Fruit fly (Drosophila melanogaster) whole organism, wandering third instar larva: Measurements from ENCODE around the gene CG10194.

Experiments used
- Abd-B ChIP-seq: fragments of >200 bp; optimal IDR thresholded peaks from 2 replicates; lab custom pipeline; 2017; ENCODE audit warnings: missing biosample characterization, missing genetic modification characterization
- CG32264 ChIP-seq: fragments of 200-800 bp; sonication (Bioruptor generic); optimal IDR thresholded peaks from 2 replicates; lab custom pipeline; 2016; ENCODE audit warnings: missing biosample characterization, missing genetic modification characterization
- CG9705 ChIP-seq: fragments of 200-800 bp; sonication (Bioruptor generic); optimal IDR thresholded peaks from 2 replicates; lab custom pipeline; 2018; ENCODE audit warnings: missing biosample characterization, mild to moderate bottlenecking, missing genetic modification characterization
- CrebA ChIP-seq: fragments of 200-800 bp; sonication (Bioruptor generic); optimal IDR thresholded peaks from 2 replicates; lab custom pipeline; 2016; ENCODE audit warnings: missing biosample characterization, mild to moderate bottlenecking, missing genetic modification characterization, borderline replicate concordance
- Dfd ChIP-seq: fragments of >200 bp; optimal IDR thresholded peaks from 2 replicates; lab custom pipeline; 2017; ENCODE audit warnings: missing biosample characterization, missing genetic modification characterization
- Dif ChIP-seq: fragments of 200-275, 200-300 bp; sonication (Bioruptor generic); optimal IDR thresholded peaks from 2 replicates; lab custom pipeline; 2018; ENCODE audit warnings: missing biosample characterization, missing genetic modification characterization; ENCODE audit not compliant: partially characterized antibody
- GATAd ChIP-seq: sonication (Bioruptor generic); optimal IDR thresholded peaks from 2 replicates; lab custom pipeline; 2016; ENCODE audit warnings: missing biosample characterization, missing genetic modification characterization
- HLH106 ChIP-seq: fragments of 200-800 bp; optimal IDR thresholded peaks from 3 replicates; lab custom pipeline; 2019; ENCODE audit warnings: missing biosample characterization, mild to moderate bottlenecking, missing genetic modification characterization, moderate library complexity
- Hnf4 ChIP-seq: fragments of 200-800 bp; sonication (Bioruptor generic); optimal IDR thresholded peaks from 2 replicates; lab custom pipeline; 2016; ENCODE audit warnings: missing biosample characterization, mild to moderate bottlenecking, missing genetic modification characterization
- Hr78 ChIP-seq: fragments of >200 bp; optimal IDR thresholded peaks from 2 replicates; lab custom pipeline; 2017; ENCODE audit warnings: missing biosample characterization, missing genetic modification characterization
- Hr83 ChIP-seq: fragments of 200-300 bp; sonication (Bioruptor generic); optimal IDR thresholded peaks from 2 replicates; lab custom pipeline; 2016; ENCODE audit warnings: missing biosample characterization, mild to moderate bottlenecking, missing genetic modification characterization, moderate library complexity; ENCODE audit not compliant: poor library complexity, severe bottlenecking
- Jra ChIP-seq: sonication (Bioruptor generic); optimal IDR thresholded peaks from 2 replicates; lab custom pipeline; 2016; ENCODE audit warnings: missing biosample characterization, missing genetic modification characterization
- Mio ChIP-seq: sonication (Bioruptor generic); optimal IDR thresholded peaks from 2 replicates; lab custom pipeline; 2016; ENCODE audit warnings: missing biosample characterization, missing genetic modification characterization
- Myc ChIP-seq: fragments of >200 bp; optimal IDR thresholded peaks from 2 replicates; lab custom pipeline; 2017
- N ChIP-seq: fragments of >200 bp; optimal IDR thresholded peaks from 2 replicates; lab custom pipeline; 2018; ENCODE audit warnings: missing biosample characterization, missing external identifiers, missing genetic modification characterization
- OdsH ChIP-seq: fragments of 200-800 bp; sonication (Bioruptor generic); optimal IDR thresholded peaks from 2 replicates; lab custom pipeline; 2016; ENCODE audit warnings: missing biosample characterization, mild to moderate bottlenecking, missing genetic modification characterization
- Rel ChIP-seq, 2 experiments: fragments of 200-800 bp; sonication (Bioruptor generic) in 1 of 2; optimal IDR thresholded peaks; 2 replicates in 1 of 2; 3 replicates in 1 of 2; lab custom pipeline; 2016 to 2019; ENCODE audit warnings: mild to moderate bottlenecking in 2 of 2, missing biosample characterization in 2 of 2, missing genetic modification characterization in 2 of 2, moderate library complexity in 1 of 2
- Sp1 ChIP-seq: fragments of 200-800 bp; sonication (Bioruptor generic); optimal IDR thresholded peaks from 3 replicates; lab custom pipeline; 2019; ENCODE audit warnings: missing biosample characterization, mild to moderate bottlenecking, missing genetic modification characterization, moderate library complexity
- Vsx2 ChIP-seq: fragments of 200-300, 225-300 bp; sonication (Bioruptor generic); optimal IDR thresholded peaks from 2 replicates; lab custom pipeline; 2018; ENCODE audit warnings: missing biosample characterization, missing genetic modification characterization; ENCODE audit not compliant: partially characterized antibody
- br ChIP-seq: fragments of 200-800 bp; sonication (Bioruptor generic); optimal IDR thresholded peaks from 2 replicates; lab custom pipeline; 2016; ENCODE audit warnings: missing biosample characterization, missing genetic modification characterization
- brk ChIP-seq: fragments of 200-800 bp; sonication (Bioruptor generic); optimal IDR thresholded peaks from 2 replicates; lab custom pipeline; 2016; ENCODE audit warnings: missing biosample characterization, mild to moderate bottlenecking, missing genetic modification characterization
- dmrt93B ChIP-seq: fragments of 200-800 bp; sonication (Bioruptor generic); optimal IDR thresholded peaks from 2 replicates; lab custom pipeline; 2018; ENCODE audit warnings: missing biosample characterization, mild to moderate bottlenecking, missing genetic modification characterization
- dsf ChIP-seq: sonication (Bioruptor generic); optimal IDR thresholded peaks from 2 replicates; lab custom pipeline; 2016; ENCODE audit warnings: missing biosample characterization, missing genetic modification characterization, borderline replicate concordance
- ey ChIP-seq: fragments of 200-800 bp; sonication (Bioruptor generic); optimal IDR thresholded peaks from 2 replicates; lab custom pipeline; 2016; ENCODE audit warnings: missing biosample characterization, missing genetic modification characterization
- foxo ChIP-seq, 2 experiments: fragments of 200-800 bp; sonication (Bioruptor generic); optimal IDR thresholded peaks; 2 replicates in 1 of 2; 3 replicates in 1 of 2; lab custom pipeline; 2016 to 2017; ENCODE audit warnings: missing biosample characterization in 2 of 2, missing genetic modification characterization in 2 of 2
- fru ChIP-seq: fragments of 200-800 bp; sonication (Bioruptor generic); optimal IDR thresholded peaks from 3 replicates; lab custom pipeline; 2016; ENCODE audit warnings: missing biosample characterization, mild to moderate bottlenecking, missing genetic modification characterization
- h ChIP-seq: fragments of 200-800 bp; sonication (Bioruptor generic); optimal IDR thresholded peaks from 3 replicates; lab custom pipeline; 2016; ENCODE audit warnings: missing biosample characterization, mild to moderate bottlenecking, missing genetic modification characterization
- jim ChIP-seq: fragments of 175-275, 200-325 bp; sonication (Bioruptor generic); optimal IDR thresholded peaks from 2 replicates; lab custom pipeline; 2016; ENCODE audit warnings: missing biosample characterization, mild to moderate bottlenecking, missing genetic modification characterization
- pan ChIP-seq: fragments of >200 bp; optimal IDR thresholded peaks from 2 replicates; lab custom pipeline; 2017
- psq ChIP-seq: fragments of 200-800 bp; sonication (Bioruptor generic); optimal IDR thresholded peaks from 3 replicates; lab custom pipeline; 2017; ENCODE audit warnings: missing biosample characterization, mild to moderate bottlenecking, missing genetic modification characterization, moderate library complexity
- rgr ChIP-seq: fragments of 200-800 bp; sonication (Bioruptor generic); optimal IDR thresholded peaks from 3 replicates; lab custom pipeline; 2016; ENCODE audit warnings: missing biosample characterization, mild to moderate bottlenecking, missing genetic modification characterization
- sage ChIP-seq: fragments of 200-800 bp; sonication (Bioruptor generic); optimal IDR thresholded peaks from 2 replicates; lab custom pipeline; 2016; ENCODE audit warnings: missing biosample characterization, mild to moderate bottlenecking, missing genetic modification characterization
- sv ChIP-seq: fragments of 200-800 bp; sonication (Bioruptor generic); optimal IDR thresholded peaks from 3 replicates; lab custom pipeline; 2016; ENCODE audit warnings: missing biosample characterization, missing genetic modification characterization
- tai ChIP-seq: sonication (Bioruptor generic); optimal IDR thresholded peaks from 2 replicates; lab custom pipeline; 2016; ENCODE audit warnings: missing biosample characterization, missing genetic modification characterization
- usp ChIP-seq: fragments of >200 bp; optimal IDR thresholded peaks from 2 replicates; lab custom pipeline; 2017; ENCODE audit warnings: missing biosample characterization, missing genetic modification characterization
- woc ChIP-seq: sonication (Bioruptor generic); optimal IDR thresholded peaks from 2 replicates; lab custom pipeline; 2016; ENCODE audit warnings: missing biosample characterization, mild to moderate bottlenecking, missing genetic modification characterization

The CG10194 gene

DNA sequence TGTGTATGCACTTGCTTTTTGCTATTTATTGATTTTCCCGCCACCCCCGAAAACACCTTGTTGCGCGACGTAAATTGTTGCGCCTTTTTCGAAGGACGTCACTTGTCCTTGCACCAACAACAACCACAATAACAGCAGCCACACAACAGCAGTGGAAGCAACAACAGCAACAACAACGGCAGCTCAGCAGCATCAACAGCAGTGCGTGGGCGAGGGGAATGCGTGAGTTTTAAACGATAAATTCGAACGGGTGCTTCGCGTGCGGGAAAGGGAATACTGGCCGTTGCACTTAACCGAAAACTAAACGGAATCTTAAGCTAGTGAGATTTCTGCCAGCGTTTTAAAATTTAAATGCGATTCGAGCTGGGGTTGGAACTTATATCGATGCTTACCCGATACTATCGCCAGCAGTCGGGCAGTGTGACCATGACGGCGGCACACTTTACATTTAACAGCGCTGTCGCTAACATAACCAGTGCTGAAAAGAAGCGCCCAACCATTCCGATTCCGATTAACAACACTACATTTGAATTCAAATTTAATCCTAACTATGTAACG lies 18.5 kb upstream of the CG10194 start, which contains the start of gene cyst:
Gene cyst (minus strand): TSS at position 404 of the 558 bp plus-strand sequence.
- TF ChIP-seq foxo (GFP tag; optimal IDR thresholded peaks at IDR 0.05; lab: Kevin White, UChicago) (peak in 1 of 2 experiments; percentile 66), br (GFP tag; lab: Kevin White, UChicago) (peak; percentile 42), Hr78 (GFP tag; lab: Kevin White, UChicago) (no peak), CG9705 (GFP tag; lab: Kevin White, UChicago) (peak; percentile 30), dmrt93B (no peak), CG32264 (peak; percentile 13), fru (GFP tag; lab: Kevin White, UChicago) (peak; percentile 52), Abd-B (GFP tag; lab: Kevin White, UChicago) (no peak), Myc (lab: Kevin White, UChicago) (peak; percentile 19), jim (GFP tag; lab: Kevin White, UChicago) (no peak), h (GFP tag; lab: Kevin White, UChicago) (peak; percentile 73), Hr83 (GFP tag; lab: Kevin White, UChicago) (peak; percentile 92), sv (GFP tag; lab: Kevin White, UChicago) (peak; percentile 16), woc (no peak), rgr (peak; percentile 57), Vsx2 (GFP tag; lab: Kevin White, UChicago) (no peak), GATAd (no peak), Sp1 (no peak), ey (GFP tag; lab: Kevin White, UChicago) (peak; percentile 42), tai (GFP tag; lab: Kevin White, UChicago) (no peak), OdsH (GFP tag; lab: Kevin White, UChicago) (peak; percentile 43)

- TF ChIP-seq dsf (GFP tag; lab: Kevin White, UChicago): no peak
- no peak for TF ChIP-seq br (GFP tag; lab: Kevin White, UChicago)
- TF ChIP-seq Rel (GFP tag; optimal IDR thresholded peaks at IDR 0.05; lab: Kevin White, UChicago): no peak
- peak; percentile 89 for TF ChIP-seq Rel (tag; optimal IDR thresholded peaks at IDR 0.05; lab: Kevin White, UChicago)
- no peak for TF ChIP-seq tai (GFP tag; lab: Kevin White, UChicago)
- no peak for TF ChIP-seq h (GFP tag; lab: Kevin White, UChicago)
- no peak for TF ChIP-seq woc
- TF ChIP-seq fru (GFP tag; lab: Kevin White, UChicago): no peak
Measured at dm6 chr2L:19506323-19506722, 16.4 kb upstream of the CG10194 start.

DNA sequence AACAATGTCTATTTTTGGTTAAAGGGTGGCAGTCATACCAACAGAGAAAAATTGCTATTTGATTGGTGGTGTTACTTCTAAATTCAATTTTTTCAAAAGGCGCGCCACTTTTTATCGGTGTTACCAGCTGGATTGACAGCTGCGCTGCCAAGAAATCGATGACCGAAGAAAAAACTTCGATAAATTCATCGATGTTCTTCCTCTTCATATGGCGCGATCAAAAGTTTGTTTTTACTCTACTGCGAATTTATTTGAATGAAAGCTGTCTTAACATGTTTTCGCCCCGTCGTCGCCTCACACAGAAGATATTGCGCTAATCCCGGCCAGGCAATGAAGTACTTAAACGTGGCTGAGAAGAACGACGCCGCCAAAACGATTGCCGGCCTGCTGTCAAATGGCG lies 8.1 kb upstream of the CG10194 start, which contains the start of gene Top3alpha:
Gene Top3alpha (plus strand): TSS at position 186 of the 400 bp plus-strand sequence.
- TF ChIP-seq Rel (GFP tag; optimal IDR thresholded peaks at IDR 0.05; lab: Kevin White, UChicago) (no peak), Rel (tag; optimal IDR thresholded peaks at IDR 0.05; lab: Kevin White, UChicago) (peak; percentile 33), jim (GFP tag; lab: Kevin White, UChicago) (no peak), sage (GFP tag; lab: Kevin White, UChicago) (no peak)

DNA sequence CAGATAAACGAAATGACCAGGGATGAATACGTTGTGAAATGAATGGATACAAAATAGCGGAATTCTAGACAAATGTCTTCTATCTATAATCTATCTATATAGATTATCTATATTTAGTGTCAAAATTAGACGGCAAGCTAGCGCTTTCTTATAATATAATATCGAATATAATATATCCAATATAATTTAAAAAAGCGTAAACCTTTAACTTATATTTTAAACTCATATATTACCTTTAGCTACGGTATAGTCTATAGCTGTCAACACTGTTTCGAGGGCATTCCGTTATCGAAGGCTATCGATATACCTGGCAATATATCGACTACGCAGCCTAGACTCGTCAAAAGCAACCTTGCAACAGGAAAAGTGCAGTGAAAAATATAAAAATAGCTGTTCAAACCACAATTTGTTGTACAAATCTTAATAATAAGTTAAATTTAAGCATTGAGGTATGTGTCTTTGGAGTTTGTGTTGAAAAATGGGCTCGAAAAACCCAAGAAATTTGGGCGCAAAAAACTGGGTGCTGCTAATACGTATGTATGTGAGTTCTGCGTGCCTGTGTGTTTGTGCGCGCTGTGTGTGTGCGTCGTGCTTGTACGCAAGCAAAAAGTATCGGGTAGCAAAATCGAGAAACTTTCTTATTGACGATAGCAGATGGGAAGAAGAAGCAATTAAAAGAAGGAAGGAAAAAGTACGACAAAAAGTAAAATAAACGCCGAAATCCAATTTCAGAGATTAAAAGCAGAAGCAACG lies 3.2 kb upstream of the CG10194 start, which contains the start of the genes swm and Ctu2:
Gene swm (plus strand): TSS at position 318 of the 753 bp plus-strand sequence.
Gene Ctu2 (minus strand): TSS at position 320 of the 753 bp plus-strand sequence.
- TF ChIP-seq OdsH (GFP tag; lab: Kevin White, UChicago): peak; percentile 35
- no peak for TF ChIP-seq jim (GFP tag; lab: Kevin White, UChicago)
- TF ChIP-seq Hr78 (GFP tag; lab: Kevin White, UChicago): no peak
- TF ChIP-seq Sp1: peak; percentile 60
- no peak for TF ChIP-seq Vsx2 (GFP tag; lab: Kevin White, UChicago)
- no peak for TF ChIP-seq Dfd
- TF ChIP-seq Rel (GFP tag; optimal IDR thresholded peaks at IDR 0.05; lab: Kevin White, UChicago): no peak
- peak; percentile 46 for TF ChIP-seq Rel (tag; optimal IDR thresholded peaks at IDR 0.05; lab: Kevin White, UChicago)
- no peak for TF ChIP-seq Dif (GFP tag; lab: Kevin White, UChicago)
- no peak for TF ChIP-seq foxo (GFP tag; optimal IDR thresholded peaks at IDR 0.05; lab: Kevin White, UChicago)
- TF ChIP-seq Myc (lab: Kevin White, UChicago): peak; percentile 89
- TF ChIP-seq dmrt93B: no peak
- TF ChIP-seq CrebA: no peak
- no peak for TF ChIP-seq N (GFP tag; lab: Kevin White, UChicago)
- no peak for TF ChIP-seq pan
- TF ChIP-seq tai (GFP tag; lab: Kevin White, UChicago): no peak
- TF ChIP-seq brk (GFP tag; lab: Kevin White, UChicago): no peak
- no peak for TF ChIP-seq Hnf4 (GFP tag; lab: Kevin White, UChicago)
- TF ChIP-seq h (GFP tag; lab: Kevin White, UChicago): no peak
- TF ChIP-seq dsf (GFP tag; lab: Kevin White, UChicago): no peak
- TF ChIP-seq sage (GFP tag; lab: Kevin White, UChicago): no peak
- TF ChIP-seq Mio (GFP tag; lab: Kevin White, UChicago): no peak
- no peak for TF ChIP-seq Jra (GFP tag; lab: Kevin White, UChicago)
- no peak for TF ChIP-seq Hr83 (GFP tag; lab: Kevin White, UChicago)
- TF ChIP-seq rgr: peak; percentile 36
- peak; percentile 52 for TF ChIP-seq psq
- no peak for TF ChIP-seq usp (GFP tag; lab: Kevin White, UChicago)
- TF ChIP-seq HLH106 (tag; lab: Kevin White, UChicago): peak; percentile 83
- TF ChIP-seq sv (GFP tag; lab: Kevin White, UChicago): peak; percentile 21
- no peak for TF ChIP-seq woc
- no peak for TF ChIP-seq CG32264
- no peak for TF ChIP-seq br (GFP tag; lab: Kevin White, UChicago)
- peak; percentile 11 for TF ChIP-seq ey (GFP tag; lab: Kevin White, UChicago)
- no peak for TF ChIP-seq Abd-B (GFP tag; lab: Kevin White, UChicago)
